Worm (Caenorhabditis elegans) whole organism, midembryonic: ENCODE measurements around the gene T24A6.20.
"Not testable (repeated sequence)": the region's sequence is repeated elsewhere in the genome, so short reads cannot be mapped to it uniquely, and the experiment has no call there.

Experiments used
- T22C8.4 ChIP-seq: fragments of 200-800 bp; sonication (Bioruptor generic); IDR thresholded peaks from 2 replicates; pipeline ENCODE4 v1.3.6; 2022; ENCODE audit warnings: missing genetic modification characterization, missing compliant biosample characterization
- cog-1 ChIP-seq: sonication (generic microtip); optimal IDR thresholded peaks from 2 replicates; lab custom pipeline; 2016; ENCODE audit warnings: missing genetic modification characterization, missing compliant biosample characterization
- flt-1 ChIP-seq: fragments of 200-800 bp; sonication (Bioruptor generic); IDR thresholded peaks from 2 replicates; pipeline ENCODE4 v1.3.6; 2022; ENCODE audit warnings: missing genetic modification characterization, missing compliant biosample characterization
- klf-2 ChIP-seq: fragments of 200-800 bp; sonication (Bioruptor generic); conservative IDR thresholded peaks from 2 replicates; pipeline ENCODE4 v1.3.6; 2022; ENCODE audit warnings: missing genetic modification reagents, missing genetic modification characterization, missing compliant biosample characterization
- med-1 ChIP-seq: sonication (generic microtip); optimal IDR thresholded peaks from 2 replicates; lab custom pipeline; 2017; ENCODE audit warnings: missing genetic modification characterization, mild to moderate bottlenecking, missing compliant biosample characterization, antibody characterized with exemption, missing genetic modification reagents; ENCODE audit not compliant: insufficient read depth
- ref-1 ChIP-seq: fragments of 200-800 bp; sonication (Bioruptor generic); conservative IDR thresholded peaks from 2 replicates; pipeline ENCODE4 v1.3.6; 2022; ENCODE audit warnings: missing genetic modification reagents, missing genetic modification characterization, missing compliant biosample characterization
- tab-1 ChIP-seq: fragments of 200-800 bp; sonication (Bioruptor generic); IDR thresholded peaks from 2 replicates; pipeline ENCODE4 v1.3.6; 2022; ENCODE audit warnings: missing genetic modification characterization, missing compliant biosample characterization
- ztf-23 ChIP-seq: fragments of 200-800 bp; sonication (Bioruptor generic); IDR thresholded peaks from 2 replicates; pipeline ENCODE4 v1.3.6; 2022; ENCODE audit warnings: missing genetic modification reagents, missing genetic modification characterization, missing compliant biosample characterization
- ztf-29 ChIP-seq: fragments of 200-800 bp; sonication (Bioruptor generic); IDR thresholded peaks from 2 replicates; pipeline ENCODE4 v1.3.6; 2022; ENCODE audit warnings: missing genetic modification reagents, missing genetic modification characterization, missing compliant biosample characterization

Gene T24A6.20

DNA sequence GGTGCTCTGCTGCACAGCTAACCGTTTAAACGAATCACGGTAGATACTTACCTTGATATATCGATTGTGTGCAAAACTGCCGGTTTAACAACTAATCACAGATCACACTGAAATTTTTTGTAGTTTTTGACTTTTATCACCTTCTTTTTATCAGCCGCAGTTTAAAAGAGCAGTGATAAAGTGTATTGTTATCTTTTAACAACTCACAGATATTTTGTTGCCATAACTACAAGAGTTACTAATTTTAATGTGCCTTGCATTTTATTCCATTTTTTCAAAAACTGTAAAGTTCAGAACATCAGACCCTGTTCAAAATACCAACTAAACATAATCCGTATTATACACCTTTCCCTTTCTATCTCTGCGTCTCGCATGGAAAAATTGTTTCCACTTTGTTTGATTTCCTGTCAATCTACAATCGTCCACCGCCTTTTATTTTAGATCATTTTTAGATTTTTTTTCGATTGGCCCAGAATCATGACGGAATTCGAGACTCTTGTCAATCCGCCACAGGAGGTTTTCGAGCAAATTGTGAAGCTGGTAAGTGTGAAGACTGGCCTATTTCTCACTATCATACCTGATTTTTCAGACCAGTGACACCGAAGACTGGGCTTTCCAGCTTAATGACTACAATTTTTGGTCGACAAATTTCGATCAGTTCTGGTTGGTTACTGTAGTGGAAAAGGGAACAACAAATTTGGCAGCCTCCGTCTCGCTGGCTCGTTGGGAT, at the start of gene T24A6.20:
TSS of gene T24A6.20 (plus strand) at position 395 of the 730 bp plus-strand sequence.
- TF ChIP-seq ref-1 (GFP tag; lab: Robert Waterston, UW) (no peak), tab-1 (GFP tag; lab: Robert Waterston, UW) (no peak), ztf-23 (GFP tag; lab: Robert Waterston, UW) (no peak), cog-1 (tag; lab: Kevin White, UChicago) (no peak), flt-1 (no peak), ztf-29 (no peak), klf-2 (GFP tag; lab: Robert Waterston, UW) (no peak)

- no peak for TF ChIP-seq med-1 (GFP tag; lab: Kevin White, UChicago)
These were observed 47.2 kb upstream of the T24A6.20 start for ce11 chrV:3505745-3506144.

DNA sequence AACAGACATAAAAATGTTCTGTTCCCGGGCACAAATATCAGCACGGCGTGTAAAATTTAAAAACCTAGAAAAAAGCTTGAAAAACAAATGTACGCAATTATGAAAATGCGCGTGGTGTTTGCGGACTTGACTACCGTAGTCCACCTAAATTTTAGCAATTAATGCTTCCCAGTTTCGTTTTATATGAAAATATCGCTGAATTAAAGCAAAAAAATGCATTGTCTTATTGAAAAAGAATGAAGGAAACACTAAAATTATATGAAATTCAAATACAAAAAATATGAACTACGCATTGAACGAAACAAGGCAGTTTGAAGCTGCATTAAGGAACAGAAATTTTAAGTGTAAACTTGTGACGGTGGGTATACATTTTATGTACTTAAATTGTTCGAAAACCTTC, 46.7 kb upstream of the T24A6.20 start, which contains the start of gene ugt-64:
TSS of gene ugt-64 (minus strand) at position 101 of the 400 bp plus-strand sequence.
- not testable (repeated sequence) for TF ChIP-seq flt-1; cog-1 (tag; lab: Kevin White, UChicago); T22C8.4 (GFP tag; lab: Robert Waterston, UW)

ce11 chrV:3507691-3508090, 45.2 kb upstream of the T24A6.20 start, which contains the start of gene str-225:
Gene str-225 (plus strand): TSS chrV:3507822.
- TF ChIP-seq ztf-23 (GFP tag; lab: Robert Waterston, UW) (no peak), klf-2 (GFP tag; lab: Robert Waterston, UW) (no peak), flt-1 (no peak), cog-1 (tag; lab: Kevin White, UChicago) (no peak), ref-1 (GFP tag; lab: Robert Waterston, UW) (no peak), ztf-29 (no peak), med-1 (GFP tag; lab: Kevin White, UChicago) (no peak)

- TF ChIP-seq flt-1 (no peak), ztf-29 (no peak), med-1 (GFP tag; lab: Kevin White, UChicago) (no peak), T22C8.4 (GFP tag; lab: Robert Waterston, UW) (no peak), cog-1 (tag; lab: Kevin White, UChicago) (no peak), ztf-23 (GFP tag; lab: Robert Waterston, UW) (no peak), tab-1 (GFP tag; lab: Robert Waterston, UW) (no peak), klf-2 (GFP tag; lab: Robert Waterston, UW) (no peak)
These were observed 43.1 kb upstream of the T24A6.20 start, which contains the start of gene str-228 for ce11 chrV:3509878-3510277. Gene str-228 (plus strand): TSS chrV:3510178.

ce11 chrV:3512381-3512780, 40.6 kb upstream of the T24A6.20 start, which contains the start of gene str-226:
Gene str-226 (plus strand): TSS chrV:3512681.
- TF ChIP-seq ztf-23 (GFP tag; lab: Robert Waterston, UW): no peak
- no peak for TF ChIP-seq cog-1 (tag; lab: Kevin White, UChicago)
- TF ChIP-seq ztf-29: no peak
- TF ChIP-seq med-1 (GFP tag; lab: Kevin White, UChicago): no peak
- no peak for TF ChIP-seq flt-1
- TF ChIP-seq klf-2 (GFP tag; lab: Robert Waterston, UW): no peak
- TF ChIP-seq T22C8.4 (GFP tag; lab: Robert Waterston, UW): no peak
- no peak for TF ChIP-seq ref-1 (GFP tag; lab: Robert Waterston, UW)
- no peak for TF ChIP-seq tab-1 (GFP tag; lab: Robert Waterston, UW)

DNA sequence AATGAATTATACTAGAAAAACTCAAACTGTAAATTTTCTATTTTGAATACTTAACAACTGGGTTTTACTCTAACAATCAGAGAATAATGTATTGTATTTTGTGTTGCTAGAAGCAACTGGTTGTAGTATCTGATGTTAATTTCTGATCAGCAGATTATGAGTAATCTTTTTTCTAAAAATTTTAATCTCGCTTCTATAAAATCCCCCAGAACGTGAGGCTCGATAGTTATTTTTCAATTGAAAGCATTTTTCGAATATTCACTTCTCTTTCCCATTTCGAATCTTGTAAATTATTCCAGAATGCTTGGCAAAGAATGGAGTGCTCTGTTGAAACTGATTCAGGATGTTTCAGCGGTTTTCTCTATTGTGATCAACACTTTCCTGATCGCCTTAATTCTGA, 35.0 kb upstream of the T24A6.20 start, which contains the start of gene str-227:
TSS of gene str-227 (plus strand) at position 301 of the 400 bp plus-strand sequence.
- no peak for TF ChIP-seq med-1 (GFP tag; lab: Kevin White, UChicago)
- TF ChIP-seq cog-1 (tag; lab: Kevin White, UChicago): no peak
- TF ChIP-seq tab-1 (GFP tag; lab: Robert Waterston, UW): no peak
- TF ChIP-seq ztf-29: no peak
- no peak for TF ChIP-seq ztf-23 (GFP tag; lab: Robert Waterston, UW)
- TF ChIP-seq T22C8.4 (GFP tag; lab: Robert Waterston, UW): no peak
- TF ChIP-seq flt-1: no peak
- TF ChIP-seq ref-1 (GFP tag; lab: Robert Waterston, UW): no peak
- no peak for TF ChIP-seq klf-2 (GFP tag; lab: Robert Waterston, UW)

DNA sequence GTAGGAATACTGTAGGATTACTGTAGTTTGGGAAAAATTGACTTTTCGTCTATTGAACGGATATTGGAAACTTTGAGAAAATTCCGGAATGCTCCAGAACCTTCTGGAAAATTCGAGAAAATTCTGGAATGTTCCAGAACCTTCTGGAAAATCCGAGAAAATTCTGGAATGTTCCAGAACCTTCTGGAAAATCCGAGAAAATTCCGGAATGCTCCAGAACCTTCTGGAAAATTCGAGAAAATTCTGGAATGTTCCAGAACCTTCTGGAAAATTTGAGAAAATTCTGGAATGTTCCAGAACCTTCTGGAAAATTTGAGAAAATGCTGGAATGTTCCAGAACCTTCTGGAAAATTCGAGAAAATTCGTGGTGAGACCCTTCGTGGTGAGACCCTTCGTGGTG, 32.5 kb upstream of the T24A6.20 start:
- peak; percentile 65; the same call in 1 of the 2 replicates for TF ChIP-seq flt-1

ce11 chrV:3523262-3523661, 29.7 kb upstream of the T24A6.20 start, which contains the start of gene irg-1:
Gene irg-1 (plus strand): TSS chrV:3523587.
- TF ChIP-seq tab-1 (GFP tag; lab: Robert Waterston, UW): no peak
- TF ChIP-seq ref-1 (GFP tag; lab: Robert Waterston, UW): no peak
- no peak for TF ChIP-seq flt-1
- no peak for TF ChIP-seq ztf-23 (GFP tag; lab: Robert Waterston, UW)
- no peak for TF ChIP-seq T22C8.4 (GFP tag; lab: Robert Waterston, UW)
- TF ChIP-seq ztf-29: no peak
- no peak for TF ChIP-seq cog-1 (tag; lab: Kevin White, UChicago)
- TF ChIP-seq med-1 (GFP tag; lab: Kevin White, UChicago): no peak
- no peak for TF ChIP-seq klf-2 (GFP tag; lab: Robert Waterston, UW)

- TF ChIP-seq T22C8.4 (GFP tag; lab: Robert Waterston, UW) (no peak), klf-2 (GFP tag; lab: Robert Waterston, UW) (no peak), ref-1 (GFP tag; lab: Robert Waterston, UW) (no peak), ztf-23 (GFP tag; lab: Robert Waterston, UW) (no peak), cog-1 (tag; lab: Kevin White, UChicago) (no peak), ztf-29 (no peak), tab-1 (GFP tag; lab: Robert Waterston, UW) (no peak), med-1 (GFP tag; lab: Kevin White, UChicago) (no peak)
These were observed 28.0 kb upstream of the T24A6.20 start, which contains the start of gene T24A6.7 for ce11 chrV:3524970-3525369. Gene T24A6.7 (plus strand): TSS chrV:3525270.
